Fruit fly (Drosophila melanogaster) whole organism, pupa: ENCODE measurements around the gene dls.
A peak's percentile ranks its signal among the peaks of the same experiment; 100 is the strongest.

ENCODE experiments used
- CG10348 ChIP-seq: fragments of 200-800 bp; sonication (Bioruptor generic); IDR thresholded peaks from 2 replicates; pipeline ENCODE4 v1.3.6; 2022; ENCODE audit warnings: missing biosample characterization, missing genetic modification characterization
- CG12605 ChIP-seq: fragments of 200-800 bp; sonication (Bioruptor generic); IDR thresholded peaks from 2 replicates; pipeline ENCODE4 v1.3.6; 2022; ENCODE audit warnings: missing biosample characterization, missing genetic modification characterization
- CG17806 ChIP-seq: fragments of 200-800 bp; sonication (Bioruptor generic); optimal IDR thresholded peaks from 2 replicates; lab custom pipeline; 2018; ENCODE audit warnings: missing biosample characterization, mild to moderate bottlenecking, missing genetic modification characterization, moderate library complexity
- CG34367 ChIP-seq: fragments of 200-800 bp; sonication (Bioruptor generic); optimal IDR thresholded peaks from 2 replicates; lab custom pipeline; 2018; ENCODE audit warnings: missing biosample characterization, mild to moderate bottlenecking, missing genetic modification characterization
- CG4496 ChIP-seq: fragments of 200-800 bp; sonication (Bioruptor generic); IDR thresholded peaks from 3 replicates; pipeline ENCODE4 v1.3.6; 2022; ENCODE audit warnings: missing biosample characterization, missing genetic modification characterization
- CG8159 ChIP-seq: fragments of 200-800 bp; sonication (Bioruptor generic); optimal IDR thresholded peaks from 3 replicates; lab custom pipeline; 2018; ENCODE audit warnings: missing biosample characterization, mild to moderate bottlenecking, missing genetic modification characterization, moderate library complexity
- CG8301 ChIP-seq: fragments of 200-800 bp; sonication (Bioruptor generic); optimal IDR thresholded peaks from 2 replicates; lab custom pipeline; 2018; ENCODE audit warnings: missing biosample characterization, mild to moderate bottlenecking, missing genetic modification characterization
- D1 ChIP-seq: fragments of 200-800 bp; sonication (Bioruptor generic); optimal IDR thresholded peaks from 2 replicates; lab custom pipeline; 2018; ENCODE audit warnings: missing biosample characterization, mild to moderate bottlenecking, missing genetic modification characterization, moderate library complexity
- Ets98B ChIP-seq: fragments of 200-800 bp; sonication (Bioruptor generic); IDR thresholded peaks from 2 replicates; pipeline ENCODE4 v1.3.6; 2022; ENCODE audit warnings: missing biosample characterization, missing genetic modification characterization
- Pif1A ChIP-seq: fragments of 200-800 bp; sonication (Bioruptor generic); optimal IDR thresholded peaks from 3 replicates; lab custom pipeline; 2016; ENCODE audit warnings: missing biosample characterization, missing genetic modification characterization
- Pif1B ChIP-seq: fragments of 200-800 bp; sonication (Bioruptor generic); optimal IDR thresholded peaks from 3 replicates; lab custom pipeline; 2016; ENCODE audit warnings: missing biosample characterization, missing genetic modification characterization
- Snoo ChIP-seq: fragments of 200-800 bp; sonication (Bioruptor generic); optimal IDR thresholded peaks from 3 replicates; lab custom pipeline; 2017; ENCODE audit warnings: missing biosample characterization, mild to moderate bottlenecking, missing genetic modification characterization, inconsistent platforms
- rn ChIP-seq: fragments of 200-800 bp; sonication (Bioruptor generic); IDR thresholded peaks from 2 replicates; pipeline ENCODE4 v1.3.6; 2022; ENCODE audit warnings: missing biosample characterization, missing genetic modification characterization

- TF ChIP-seq CG8159 (tag; lab: Kevin White, UChicago) (no peak), Pif1B (GFP tag; lab: Kevin White, UChicago) (no peak), CG4496 (0 out of 3 replicates have a peak, but pooled peaks have one; percentile 11), rn (no peak), Snoo (tag; lab: Kevin White, UChicago) (peak; percentile 42), CG17806 (tag; lab: Kevin White, UChicago) (no peak), CG12605 (GFP tag; lab: Robert Waterston, UW) (no peak), CG8301 (tag; lab: Kevin White, UChicago) (no peak), Ets98B (GFP tag; lab: Robert Waterston, UW) (no peak), CG10348 (GFP tag; lab: Robert Waterston, UW) (no peak), CG34367 (tag; lab: Kevin White, UChicago) (no peak), D1 (no peak), Pif1A (no peak)
These were observed 4.4 kb upstream of the dls start for dm6 chr3L:16196588-16197183.
